Worm (Caenorhabditis elegans) whole organism, midembryonic: ENCODE measurements around the gene F21A3.3.

Experiments
- T22C8.4 ChIP-seq: fragments of 200-800 bp; sonication (Bioruptor generic); IDR thresholded peaks from 2 replicates; pipeline ENCODE4 v1.3.6; 2022; ENCODE audit warnings: missing genetic modification characterization, missing compliant biosample characterization
- cog-1 ChIP-seq: sonication (generic microtip); optimal IDR thresholded peaks from 2 replicates; lab custom pipeline; 2016; ENCODE audit warnings: missing genetic modification characterization, missing compliant biosample characterization
- flt-1 ChIP-seq: fragments of 200-800 bp; sonication (Bioruptor generic); IDR thresholded peaks from 2 replicates; pipeline ENCODE4 v1.3.6; 2022; ENCODE audit warnings: missing genetic modification characterization, missing compliant biosample characterization
- klf-2 ChIP-seq: fragments of 200-800 bp; sonication (Bioruptor generic); conservative IDR thresholded peaks from 2 replicates; pipeline ENCODE4 v1.3.6; 2022; ENCODE audit warnings: missing genetic modification reagents, missing genetic modification characterization, missing compliant biosample characterization
- med-1 ChIP-seq: sonication (generic microtip); optimal IDR thresholded peaks from 2 replicates; lab custom pipeline; 2017; ENCODE audit warnings: missing genetic modification characterization, mild to moderate bottlenecking, missing compliant biosample characterization, antibody characterized with exemption, missing genetic modification reagents; ENCODE audit not compliant: insufficient read depth
- ref-1 ChIP-seq: fragments of 200-800 bp; sonication (Bioruptor generic); conservative IDR thresholded peaks from 2 replicates; pipeline ENCODE4 v1.3.6; 2022; ENCODE audit warnings: missing genetic modification reagents, missing genetic modification characterization, missing compliant biosample characterization
- tab-1 ChIP-seq: fragments of 200-800 bp; sonication (Bioruptor generic); IDR thresholded peaks from 2 replicates; pipeline ENCODE4 v1.3.6; 2022; ENCODE audit warnings: missing genetic modification characterization, missing compliant biosample characterization
- ztf-23 ChIP-seq: fragments of 200-800 bp; sonication (Bioruptor generic); IDR thresholded peaks from 2 replicates; pipeline ENCODE4 v1.3.6; 2022; ENCODE audit warnings: missing genetic modification reagents, missing genetic modification characterization, missing compliant biosample characterization
- ztf-29 ChIP-seq: fragments of 200-800 bp; sonication (Bioruptor generic); IDR thresholded peaks from 2 replicates; pipeline ENCODE4 v1.3.6; 2022; ENCODE audit warnings: missing genetic modification reagents, missing genetic modification characterization, missing compliant biosample characterization

F21A3.3 gene

ce11 chrV:15533864-15534263 lies 16.4 kb downstream of the F21A3.3 start, which contains the start of gene F21A3.2:
F21A3.2 (minus strand) TSS chrV:15533964.
- TF ChIP-seq flt-1 (no peak), T22C8.4 (no peak), klf-2 (no peak), ztf-23 (GFP tag; lab: Robert Waterston, UW) (no peak), ref-1 (no peak), tab-1 (GFP tag; lab: Robert Waterston, UW) (no peak), med-1 (GFP tag; lab: Kevin White, UChicago) (no peak), ztf-29 (GFP tag; lab: Robert Waterston, UW) (no peak), cog-1 (tag; lab: Kevin White, UChicago) (no peak)

- no peak for TF ChIP-seq ztf-29 (GFP tag; lab: Robert Waterston, UW)
- no peak for TF ChIP-seq flt-1
- TF ChIP-seq cog-1 (tag; lab: Kevin White, UChicago), result no peak
- TF ChIP-seq ztf-23 (GFP tag; lab: Robert Waterston, UW), result no peak
Measured at ce11 chrV:15536320-15536719, 18.8 kb downstream of the F21A3.3 start, which contains the start of gene F21A3.4. F21A3.4 (plus strand) TSS chrV:15536620.

- TF ChIP-seq med-1 (GFP tag; lab: Kevin White, UChicago) (no peak), flt-1 (no peak), T22C8.4 (no peak), ztf-23 (GFP tag; lab: Robert Waterston, UW) (no peak), tab-1 (GFP tag; lab: Robert Waterston, UW) (no peak), cog-1 (tag; lab: Kevin White, UChicago) (no peak)
Measured at ce11 chrV:15537923-15538322, 20.4 kb downstream of the F21A3.3 start, which contains the start of gene prde-1. prde-1 (plus strand) TSS chrV:15538244.

ce11 chrV:15543252-15543651 lies 25.7 kb downstream of the F21A3.3 start:
- TF ChIP-seq ztf-23 (GFP tag; lab: Robert Waterston, UW) (no peak), T22C8.4 (no peak), tab-1 (GFP tag; lab: Robert Waterston, UW) (no peak), flt-1 (no peak), ztf-29 (GFP tag; lab: Robert Waterston, UW) (no peak), med-1 (GFP tag; lab: Kevin White, UChicago) (no peak), klf-2 (no peak), cog-1 (tag; lab: Kevin White, UChicago) (no peak), ref-1 (no peak)

- TF ChIP-seq ztf-23 (GFP tag; lab: Robert Waterston, UW), result no peak
- no peak for TF ChIP-seq cog-1 (tag; lab: Kevin White, UChicago)
- no peak for TF ChIP-seq ztf-29 (GFP tag; lab: Robert Waterston, UW)
- TF ChIP-seq tab-1 (GFP tag; lab: Robert Waterston, UW), result no peak
- no peak for TF ChIP-seq med-1 (GFP tag; lab: Kevin White, UChicago)
- TF ChIP-seq klf-2, result no peak
- TF ChIP-seq flt-1, result no peak
- no peak for TF ChIP-seq T22C8.4
- TF ChIP-seq ref-1, result no peak
Measured at ce11 chrV:15544898-15545297, 27.4 kb downstream of the F21A3.3 start, which contains the start of gene glb-14. glb-14 (minus strand) TSS chrV:15544994.

ce11 chrV:15547727-15548126 lies 30.2 kb downstream of the F21A3.3 start:
- TF ChIP-seq flt-1 (peak; percentile 68; the same call in 1 of the 2 replicates), ref-1 (0 out of 2 replicates have a peak, but pooled peaks have one; percentile 24), klf-2 (0 out of 2 replicates have a peak, but pooled peaks have one; percentile 43), ztf-29 (GFP tag; lab: Robert Waterston, UW) (no peak)

ce11 chrV:15550408-15550807 lies 32.9 kb downstream of the F21A3.3 start:
- TF ChIP-seq cog-1 (tag; lab: Kevin White, UChicago) (no peak), ztf-23 (GFP tag; lab: Robert Waterston, UW) (0 out of 2 replicates have a peak, but pooled peaks have one; percentile 25)

ce11 chrV:15551642-15552041 lies 34.1 kb downstream of the F21A3.3 start:
- TF ChIP-seq klf-2 (peak; percentile 91), flt-1 (peak; percentile 95), cog-1 (tag; lab: Kevin White, UChicago) (peak; percentile 20), ref-1 (peak; percentile 75), ztf-23 (GFP tag; lab: Robert Waterston, UW) (peak; percentile 94), ztf-29 (GFP tag; lab: Robert Waterston, UW) (peak; percentile 81), tab-1 (GFP tag; lab: Robert Waterston, UW) (peak; percentile 93), T22C8.4 (peak; percentile 89), med-1 (GFP tag; lab: Kevin White, UChicago) (peak; percentile 53)

ce11 chrV:15553869-15554268 lies 36.4 kb downstream of the F21A3.3 start:
- TF ChIP-seq flt-1 (peak; percentile 86), cog-1 (tag; lab: Kevin White, UChicago) (no peak), ztf-29 (GFP tag; lab: Robert Waterston, UW) (peak; percentile 55; the same call in 1 of the 2 replicates), klf-2 (peak; percentile 50; the same call in 1 of the 2 replicates), med-1 (GFP tag; lab: Kevin White, UChicago) (no peak), ztf-23 (GFP tag; lab: Robert Waterston, UW) (peak; percentile 73), ref-1 (no peak), T22C8.4 (no peak), tab-1 (GFP tag; lab: Robert Waterston, UW) (peak; percentile 81)

ce11 chrV:15559047-15559446 lies 41.5 kb downstream of the F21A3.3 start, which contains the start of gene acr-18:
acr-18 (minus strand) TSS chrV:15559147.
- TF ChIP-seq klf-2, result no peak
- no peak for TF ChIP-seq flt-1
- TF ChIP-seq ref-1, result no peak
- no peak for TF ChIP-seq ztf-23 (GFP tag; lab: Robert Waterston, UW)
- TF ChIP-seq cog-1 (tag; lab: Kevin White, UChicago), result no peak
- TF ChIP-seq ztf-29 (GFP tag; lab: Robert Waterston, UW), result no peak
- TF ChIP-seq tab-1 (GFP tag; lab: Robert Waterston, UW), result no peak
- TF ChIP-seq T22C8.4, result no peak
- no peak for TF ChIP-seq med-1 (GFP tag; lab: Kevin White, UChicago)
